Fruit fly (Drosophila melanogaster) whole organism, embryonic: ENCODE results near the gene Lcch3.

Experiments used
- Bgb ChIP-seq: fragments of 200-800 bp; sonication (Bioruptor generic); IDR thresholded peaks from 2 replicates; pipeline ENCODE4 v1.3.6; 2022; ENCODE audit warnings: missing biosample characterization, missing genetic modification characterization; ENCODE audit not compliant: partially characterized antibody
- CG10543 ChIP-seq: fragments of 200-800 bp; sonication (Bioruptor generic); optimal IDR thresholded peaks from 3 replicates; lab custom pipeline; 2017; ENCODE audit warnings: missing biosample characterization, mild to moderate bottlenecking, missing genetic modification characterization, moderate library complexity
- CG10654 ChIP-seq: fragments of 200-800 bp; sonication (Bioruptor generic); optimal IDR thresholded peaks from 2 replicates; lab custom pipeline; 2016; ENCODE audit warnings: missing biosample characterization, missing genetic modification characterization
- CG11723 ChIP-seq: fragments of 200-800 bp; sonication (Bioruptor generic); optimal IDR thresholded peaks from 2 replicates; lab custom pipeline; 2017; ENCODE audit warnings: missing biosample characterization, mild to moderate bottlenecking, missing genetic modification characterization
- CG12391 ChIP-seq: fragments of 200-800 bp; sonication (Bioruptor generic); optimal IDR thresholded peaks from 3 replicates; lab custom pipeline; 2018; ENCODE audit warnings: missing biosample characterization, mild to moderate bottlenecking, missing genetic modification characterization, moderate library complexity
- CG13123 ChIP-seq: fragments of 200-800 bp; sonication (Bioruptor generic); optimal IDR thresholded peaks from 2 replicates; lab custom pipeline; 2016; ENCODE audit warnings: missing biosample characterization, missing genetic modification characterization
- CG13296 ChIP-seq: fragments of 200-800 bp; sonication (Bioruptor generic); optimal IDR thresholded peaks from 3 replicates; lab custom pipeline; 2018; ENCODE audit warnings: missing biosample characterization, mild to moderate bottlenecking, missing genetic modification characterization
- CG13894 ChIP-seq: fragments of 200-800 bp; sonication (Bioruptor generic); optimal IDR thresholded peaks from 3 replicates; lab custom pipeline; 2018; ENCODE audit warnings: missing biosample characterization, mild to moderate bottlenecking, missing genetic modification characterization, moderate library complexity
- CG14710 ChIP-seq: fragments of 200-800 bp; sonication (Bioruptor generic); optimal IDR thresholded peaks from 3 replicates; lab custom pipeline; 2019; ENCODE audit warnings: missing biosample characterization, mild to moderate bottlenecking, missing genetic modification characterization, moderate library complexity
- CG1792 ChIP-seq: fragments of 200-800 bp; sonication (Bioruptor generic); optimal IDR thresholded peaks from 2 replicates; lab custom pipeline; 2016; ENCODE audit warnings: missing biosample characterization, missing genetic modification characterization
- CG30020 ChIP-seq: fragments of 200-800 bp; optimal IDR thresholded peaks from 2 replicates; lab custom pipeline; 2019; ENCODE audit warnings: missing biosample characterization, mild to moderate bottlenecking, missing genetic modification characterization, moderate library complexity
- CG31224 ChIP-seq: fragments of 200-800 bp; sonication (Bioruptor generic); IDR thresholded peaks from 2 replicates; pipeline ENCODE4 v1.3.6; 2022; ENCODE audit warnings: missing biosample characterization, missing genetic modification characterization
- CG4617 ChIP-seq: fragments of 200-800 bp; sonication (Bioruptor generic); optimal IDR thresholded peaks from 3 replicates; lab custom pipeline; 2016; ENCODE audit warnings: missing biosample characterization, missing genetic modification characterization, borderline replicate concordance
- CG7786 ChIP-seq: fragments of 200-800 bp; sonication (Bioruptor generic); optimal IDR thresholded peaks from 2 replicates; lab custom pipeline; 2016; ENCODE audit warnings: missing biosample characterization, missing genetic modification characterization
- CG7987 ChIP-seq: fragments of 200-800 bp; sonication (Bioruptor generic); optimal IDR thresholded peaks from 2 replicates; lab custom pipeline; 2018; ENCODE audit warnings: missing biosample characterization, mild to moderate bottlenecking, missing genetic modification characterization, moderate library complexity
- CrebB ChIP-seq: fragments of 200-800 bp; sonication (Bioruptor generic); optimal IDR thresholded peaks from 3 replicates; lab custom pipeline; 2018; ENCODE audit warnings: missing biosample characterization, mild to moderate bottlenecking, missing genetic modification characterization
- Dll ChIP-seq: fragments of 200-800 bp; sonication (Bioruptor generic); IDR thresholded peaks from 4 replicates; pipeline ENCODE4 v1.3.6; 2022; ENCODE audit warnings: missing biosample characterization, missing genetic modification characterization; ENCODE audit not compliant: partially characterized antibody
- Dp ChIP-seq: fragments of 200-800 bp; sonication (Bioruptor generic); optimal IDR thresholded peaks from 2 replicates; lab custom pipeline; 2018; ENCODE audit warnings: missing biosample characterization, mild to moderate bottlenecking, missing genetic modification characterization, moderate library complexity
- Dref ChIP-seq: fragments of 200-800 bp; sonication (Bioruptor generic); IDR thresholded peaks from 2 replicates; pipeline ENCODE4 v1.3.6; 2022; ENCODE audit warnings: missing biosample characterization, missing genetic modification characterization
- HLH3B ChIP-seq: fragments of 200-800 bp; sonication (Bioruptor generic); IDR thresholded peaks from 2 replicates; pipeline ENCODE4 v1.3.6; 2022; ENCODE audit warnings: missing biosample characterization, missing genetic modification characterization
- Jarid2 ChIP-seq: fragments of 200-800 bp; sonication (Bioruptor generic); optimal IDR thresholded peaks from 3 replicates; lab custom pipeline; 2017; ENCODE audit warnings: mild to moderate bottlenecking, missing biosample characterization, missing genetic modification reagents, missing genetic modification characterization
- Kr ChIP-seq: fragments of 200-800 bp; sonication (Bioruptor generic); optimal IDR thresholded peaks from 2 replicates; lab custom pipeline; 2017; ENCODE audit warnings: missing biosample characterization, mild to moderate bottlenecking, missing genetic modification characterization
- Lpt ChIP-seq: fragments of >200 bp; optimal IDR thresholded peaks from 2 replicates; lab custom pipeline; 2018; ENCODE audit warnings: missing biosample characterization, missing genetic modification characterization
- MBD-R2 ChIP-seq: fragments of 200-800 bp; sonication (Bioruptor generic); IDR thresholded peaks from 2 replicates; pipeline ENCODE4 v1.3.6; 2022; ENCODE audit warnings: missing biosample characterization, missing genetic modification characterization
- Mrtf ChIP-seq: fragments of 200-800 bp; sonication (Bioruptor generic); IDR thresholded peaks from 3 replicates; pipeline ENCODE4 v1.3.6; 2022; ENCODE audit warnings: missing biosample characterization, missing genetic modification characterization
- Myb ChIP-seq: fragments of 200-800 bp; sonication (Bioruptor generic); optimal IDR thresholded peaks from 2 replicates; lab custom pipeline; 2016; ENCODE audit warnings: missing biosample characterization, missing genetic modification characterization
- NFAT ChIP-seq: fragments of 200-800 bp; sonication (Bioruptor generic); IDR thresholded peaks from 2 replicates; pipeline ENCODE4 v1.3.6; 2022; ENCODE audit warnings: missing biosample characterization, missing genetic modification characterization
- Oli ChIP-seq: fragments of 200-800 bp; sonication (Bioruptor generic); optimal IDR thresholded peaks from 2 replicates; lab custom pipeline; 2018; ENCODE audit warnings: missing biosample characterization, mild to moderate bottlenecking, missing genetic modification characterization, moderate library complexity
- PHDP ChIP-seq: fragments of 200-800 bp; sonication (Bioruptor generic); optimal IDR thresholded peaks from 3 replicates; lab custom pipeline; 2018; ENCODE audit warnings: missing biosample characterization, mild to moderate bottlenecking, missing genetic modification characterization, moderate library complexity
- al ChIP-seq: fragments of 200-800 bp; sonication (Bioruptor generic); IDR thresholded peaks from 2 replicates; pipeline ENCODE4 v1.3.6; 2022; ENCODE audit warnings: missing biosample characterization, missing genetic modification characterization
- ase ChIP-seq: fragments of 200-800 bp; sonication (Bioruptor generic); IDR thresholded peaks from 3 replicates; pipeline ENCODE4 v1.3.6; 2022; ENCODE audit warnings: missing biosample characterization, missing genetic modification characterization
- ato ChIP-seq: fragments of 200-800 bp; sonication (Bioruptor generic); IDR thresholded peaks from 2 replicates; pipeline ENCODE4 v1.3.6; 2022; ENCODE audit warnings: missing biosample characterization, missing genetic modification characterization; ENCODE audit not compliant: partially characterized antibody
- dati ChIP-seq: fragments of 200-800 bp; sonication (Bioruptor generic); IDR thresholded peaks from 2 replicates; pipeline ENCODE4 v1.3.6; 2022; ENCODE audit warnings: missing biosample characterization, missing genetic modification characterization
- dmrt11E ChIP-seq: fragments of 200-800 bp; sonication (Bioruptor generic); optimal IDR thresholded peaks from 3 replicates; lab custom pipeline; 2018; ENCODE audit warnings: missing biosample characterization, mild to moderate bottlenecking, missing genetic modification characterization, moderate library complexity
- en ChIP-seq: fragments of 200-800 bp; sonication (Bioruptor generic); optimal IDR thresholded peaks from 2 replicates; lab custom pipeline; 2016; ENCODE audit warnings: missing biosample characterization, missing genetic modification characterization
- fru ChIP-seq: fragments of >200 bp; optimal IDR thresholded peaks from 2 replicates; lab custom pipeline; 2017
- gfzf ChIP-seq: fragments of 200-800 bp; sonication (Bioruptor generic); optimal IDR thresholded peaks from 2 replicates; lab custom pipeline; 2016; ENCODE audit warnings: missing biosample characterization, mild to moderate bottlenecking, missing genetic modification characterization, moderate library complexity
- ken ChIP-seq: fragments of 200-800 bp; sonication (Bioruptor generic); IDR thresholded peaks from 3 replicates; pipeline ENCODE4 v1.3.6; 2022; ENCODE audit warnings: missing biosample characterization, missing genetic modification characterization
- kni ChIP-seq: fragments of 200-800 bp; sonication (Bioruptor generic); optimal IDR thresholded peaks from 3 replicates; lab custom pipeline; 2017; ENCODE audit warnings: mild to moderate bottlenecking, missing biosample characterization, missing genetic modification reagents, missing genetic modification characterization
- knrl ChIP-seq: fragments of 200-800 bp; sonication (Bioruptor generic); IDR thresholded peaks from 3 replicates; pipeline ENCODE4 v1.3.6; 2022; ENCODE audit warnings: missing biosample characterization, missing genetic modification characterization; ENCODE audit not compliant: partially characterized antibody
- lab ChIP-seq: fragments of 200-800 bp; sonication (Bioruptor generic); optimal IDR thresholded peaks from 3 replicates; lab custom pipeline; 2017; ENCODE audit warnings: missing biosample characterization, missing genetic modification characterization, mild to moderate bottlenecking, moderate library complexity, missing genetic modification reagents
- mam ChIP-seq: fragments of 200-800 bp; sonication (Bioruptor generic); optimal IDR thresholded peaks from 3 replicates; lab custom pipeline; 2016; ENCODE audit warnings: missing biosample characterization, missing genetic modification characterization
- pfk ChIP-seq: fragments of 200-800 bp; sonication (Bioruptor generic); optimal IDR thresholded peaks from 2 replicates; lab custom pipeline; 2018; ENCODE audit warnings: missing biosample characterization, mild to moderate bottlenecking, missing genetic modification characterization, moderate library complexity
- run ChIP-seq: fragments of 200-800 bp; sonication (Bioruptor generic); optimal IDR thresholded peaks from 3 replicates; lab custom pipeline; 2018; ENCODE audit warnings: missing biosample characterization, mild to moderate bottlenecking, missing genetic modification characterization
- sd ChIP-seq: fragments of 200-800 bp; sonication (Bioruptor generic); optimal IDR thresholded peaks from 3 replicates; lab custom pipeline; 2018; ENCODE audit warnings: missing biosample characterization, mild to moderate bottlenecking, missing genetic modification characterization, moderate library complexity
- slou ChIP-seq: fragments of 200-800 bp; sonication (Bioruptor generic); optimal IDR thresholded peaks from 3 replicates; lab custom pipeline; 2016; ENCODE audit warnings: missing biosample characterization, missing genetic modification characterization
- sqz ChIP-seq: fragments of 200-800 bp; sonication (Bioruptor generic); optimal IDR thresholded peaks from 3 replicates; lab custom pipeline; 2018; ENCODE audit warnings: missing biosample characterization, mild to moderate bottlenecking, missing genetic modification characterization
- zen ChIP-seq: fragments of 200-800 bp; sonication (Bioruptor generic); optimal IDR thresholded peaks from 3 replicates; lab custom pipeline; 2018; ENCODE audit warnings: missing biosample characterization, mild to moderate bottlenecking, missing genetic modification characterization, moderate library complexity
- zfh2 ChIP-seq: fragments of 200-800 bp; sonication (Bioruptor generic); optimal IDR thresholded peaks from 2 replicates; lab custom pipeline; 2016; ENCODE audit warnings: missing biosample characterization, missing genetic modification characterization

The Lcch3 gene

DNA sequence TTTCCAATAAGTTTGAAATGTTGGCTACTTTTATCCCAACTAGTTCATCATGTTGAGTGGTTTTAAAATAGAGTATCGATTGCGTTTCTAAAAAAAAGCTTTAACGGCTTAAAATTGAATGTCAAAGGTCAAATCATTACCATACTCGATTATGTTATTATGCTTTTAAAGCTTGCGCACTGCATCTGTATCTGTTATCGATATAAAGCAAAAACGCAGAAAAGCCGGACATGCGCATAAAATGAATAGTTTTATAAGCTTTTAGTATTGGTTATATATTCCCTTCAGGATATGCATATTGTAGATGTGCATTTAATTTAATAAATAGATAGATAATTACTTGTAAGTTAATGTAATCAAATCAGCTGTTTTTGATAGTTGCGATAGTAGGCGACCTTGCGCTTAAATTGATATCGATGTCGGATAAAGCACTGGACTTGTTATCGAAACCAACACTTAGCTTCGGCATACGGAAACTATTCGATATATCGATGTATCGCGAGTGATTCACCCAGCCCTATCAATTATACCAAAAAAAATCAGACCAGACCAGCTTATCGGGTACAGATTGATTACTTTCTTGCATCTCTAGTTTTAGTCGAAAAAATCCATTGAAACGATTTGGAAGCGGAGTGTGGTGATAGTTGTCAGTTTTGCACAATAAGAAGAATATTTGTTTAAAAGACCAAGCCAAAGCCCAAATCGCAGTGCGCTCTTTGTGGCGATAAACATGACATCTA, 33.1 kb upstream of the Lcch3 start, which contains the start of gene shi (continued):
- TF ChIP-seq Dll (GFP tag; lab: Robert Waterston, UW) (peak; percentile 95), CG1792 (GFP tag; lab: Kevin White, UChicago) (no peak), CG30020 (tag; lab: Kevin White, UChicago) (peak; percentile 84), gfzf (GFP tag; lab: Kevin White, UChicago) (peak; percentile 53), Myb (peak; percentile 55), sd (tag; lab: Kevin White, UChicago) (no peak), Oli (tag; lab: Kevin White, UChicago) (no peak), fru (no peak), CG7987 (GFP tag; lab: Kevin White, UChicago) (no peak), Jarid2 (GFP tag; lab: Kevin White, UChicago) (peak; percentile 81), ase (no peak), knrl (GFP tag; lab: Robert Waterston, UW) (peak; percentile 97), CG7786 (peak; percentile 14), slou (no peak), dati (GFP tag; lab: Robert Waterston, UW) (no peak), CrebB (tag; lab: Kevin White, UChicago) (peak; percentile 32), CG12391 (tag; lab: Kevin White, UChicago) (peak; percentile 50), Mrtf (GFP tag; lab: Robert Waterston, UW) (no peak), Kr (no peak), NFAT (no peak), Dref (GFP tag; lab: Robert Waterston, UW) (peak; percentile 96), ato (GFP tag; lab: Robert Waterston, UW) (peak; percentile 99), MBD-R2 (peak; percentile 47), ken (GFP tag; lab: Robert Waterston, UW) (no peak), HLH3B (GFP tag; lab: Robert Waterston, UW) (no peak), zen (tag; lab: Kevin White, UChicago) (peak; percentile 46), CG31224 (GFP tag; lab: Robert Waterston, UW) (no peak), Dp (GFP tag; lab: Kevin White, UChicago) (peak; percentile 53), CG4617 (GFP tag; lab: Kevin White, UChicago) (peak; percentile 3), sqz (GFP tag; lab: Kevin White, UChicago) (peak; percentile 50), al (GFP tag; lab: Robert Waterston, UW) (0 out of 2 replicates have a peak, but pooled peaks have one; percentile 20), lab (GFP tag; lab: Kevin White, UChicago) (peak; percentile 15), CG11723 (GFP tag; lab: Kevin White, UChicago) (no peak), CG10543 (peak; percentile 10), CG13123 (GFP tag; lab: Kevin White, UChicago) (no peak), CG13296 (GFP tag; lab: Kevin White, UChicago) (peak; percentile 23), zfh2 (peak; percentile 13), kni (GFP tag; lab: Kevin White, UChicago) (peak; percentile 19), CG14710 (tag; lab: Kevin White, UChicago) (peak; percentile 60), en (GFP tag; lab: Kevin White, UChicago) (no peak), Lpt (GFP tag; lab: Kevin White, UChicago) (no peak), run (no peak), CG13894 (peak; percentile 75), PHDP (tag; lab: Kevin White, UChicago) (peak; percentile 11), pfk (peak; percentile 67), Bgb (GFP tag; lab: Robert Waterston, UW) (peak; percentile 99), mam (peak; percentile 6), CG10654 (GFP tag; lab: Kevin White, UChicago) (no peak), dmrt11E (tag; lab: Kevin White, UChicago) (no peak)
